Worm (Caenorhabditis elegans) whole organism, mixed stage, embryonic: ENCODE measurements around the gene M163.1.

Experiments
- M03D4.4 ChIP-seq: sonication (generic microtip); optimal IDR thresholded peaks from 2 replicates; lab custom pipeline; 2017; ENCODE audit warnings: mild to moderate bottlenecking, missing genetic modification characterization, missing compliant biosample characterization
- bed-3 ChIP-seq: fragments of 200-800 bp; sonication (Bioruptor generic); optimal IDR thresholded peaks from 3 replicates; lab custom pipeline; 2018; ENCODE audit warnings: mild to moderate bottlenecking, missing genetic modification characterization, moderate library complexity, missing compliant biosample characterization
- blmp-1 ChIP-seq: fragments of 150-350 bp; optimal IDR thresholded peaks from 2 replicates; lab custom pipeline; 2014; ENCODE audit warnings: missing biosample characterization, missing genetic modification characterization
- ceh-39 ChIP-seq: fragments of 150-350 bp; optimal IDR thresholded peaks from 2 replicates; lab custom pipeline; 2014; ENCODE audit warnings: missing biosample characterization, missing genetic modification characterization
- ceh-83 ChIP-seq: fragments of 200-800 bp; sonication (Bioruptor generic); optimal IDR thresholded peaks from 2 replicates; lab custom pipeline; 2018; ENCODE audit warnings: mild to moderate bottlenecking, missing genetic modification characterization, missing compliant biosample characterization
- ces-1 ChIP-seq: fragments of 150-350 bp; optimal IDR thresholded peaks from 2 replicates; lab custom pipeline; 2014; ENCODE audit warnings: missing biosample characterization, missing genetic modification reagents, missing genetic modification characterization
- cnd-1 ChIP-seq: fragments of 200-800 bp; sonication (Bioruptor generic); optimal IDR thresholded peaks from 2 replicates; lab custom pipeline; 2018; ENCODE audit warnings: mild to moderate bottlenecking, missing genetic modification characterization, missing compliant biosample characterization
- drap-1 ChIP-seq: fragments of 200-800 bp; sonication (Bioruptor generic); optimal IDR thresholded peaks from 3 replicates; lab custom pipeline; 2018; ENCODE audit warnings: mild to moderate bottlenecking, missing genetic modification characterization, missing compliant biosample characterization
- elt-1 ChIP-seq: sonication (generic microtip); optimal IDR thresholded peaks from 2 replicates; lab custom pipeline; 2017; ENCODE audit warnings: missing genetic modification characterization, mild to moderate bottlenecking, missing compliant biosample characterization, antibody characterized with exemption, moderate library complexity, borderline replicate concordance; ENCODE audit not compliant: insufficient read depth
- elt-3 ChIP-seq: fragments of 150-350 bp; optimal IDR thresholded peaks from 2 replicates; lab custom pipeline; 2014; ENCODE audit warnings: missing biosample characterization, missing genetic modification characterization
- ham-2 ChIP-seq: fragments of 200-800 bp; sonication (Bioruptor generic); optimal IDR thresholded peaks from 2 replicates; lab custom pipeline; 2018; ENCODE audit warnings: mild to moderate bottlenecking, missing genetic modification characterization, missing compliant biosample characterization
- hlh-1 ChIP-seq: fragments of 150-350 bp; optimal IDR thresholded peaks from 2 replicates; lab custom pipeline; 2014; ENCODE audit warnings: missing biosample characterization, missing genetic modification reagents, missing genetic modification characterization
- mab-5 ChIP-seq: fragments of 150-350 bp; optimal IDR thresholded peaks from 2 replicates; lab custom pipeline; 2014; ENCODE audit warnings: missing biosample characterization, missing genetic modification characterization
- mls-2 ChIP-seq: sonication (generic microtip); optimal IDR thresholded peaks from 2 replicates; lab custom pipeline; 2016; ENCODE audit warnings: mild to moderate bottlenecking, missing genetic modification characterization, moderate library complexity, missing compliant biosample characterization
- nhr-12 ChIP-seq: fragments of 150-350 bp; optimal IDR thresholded peaks from 2 replicates; lab custom pipeline; 2014; ENCODE audit warnings: missing biosample characterization, missing genetic modification characterization
- nhr-2 ChIP-seq: fragments of 150-350 bp; optimal IDR thresholded peaks from 2 replicates; lab custom pipeline; 2014; ENCODE audit warnings: missing biosample characterization, missing genetic modification characterization
- nhr-237 ChIP-seq: fragments of 150-350 bp; optimal IDR thresholded peaks from 2 replicates; lab custom pipeline; 2014; ENCODE audit warnings: missing biosample characterization, missing genetic modification characterization
- nhr-28 ChIP-seq: fragments of 150-350 bp; optimal IDR thresholded peaks from 2 replicates; lab custom pipeline; 2014; ENCODE audit warnings: missing biosample characterization, missing genetic modification characterization
- pha-4 ChIP-seq: fragments of 150-350 bp; optimal IDR thresholded peaks from 2 replicates; lab custom pipeline; 2018; ENCODE audit warnings: missing biosample characterization, missing genetic modification reagents, missing genetic modification characterization
- sem-2 ChIP-seq: fragments of 200-800 bp; sonication (Bioruptor generic); optimal IDR thresholded peaks from 2 replicates; lab custom pipeline; 2018; ENCODE audit warnings: mild to moderate bottlenecking, missing genetic modification characterization, missing compliant biosample characterization
- snpc-4 ChIP-seq: fragments of 150-350 bp; optimal IDR thresholded peaks from 2 replicates; lab custom pipeline; 2014; ENCODE audit warnings: missing biosample characterization, missing genetic modification characterization
- sptf-1 ChIP-seq: sonication (generic microtip); optimal IDR thresholded peaks from 2 replicates; lab custom pipeline; 2017; ENCODE audit warnings: mild to moderate bottlenecking, missing genetic modification characterization, moderate library complexity, missing compliant biosample characterization
- unc-120 ChIP-seq: sonication (generic microtip); optimal IDR thresholded peaks from 2 replicates; lab custom pipeline; 2017; ENCODE audit warnings: missing genetic modification characterization, missing compliant biosample characterization; ENCODE audit not compliant: poor library complexity, severe bottlenecking
- unc-39 ChIP-seq: fragments of 150-350 bp; optimal IDR thresholded peaks from 2 replicates; lab custom pipeline; 2014; ENCODE audit warnings: missing biosample characterization, missing genetic modification characterization
- zip-8 ChIP-seq: fragments of 150-350 bp; optimal IDR thresholded peaks from 2 replicates; lab custom pipeline; 2014; ENCODE audit warnings: missing biosample characterization, missing genetic modification characterization
- ztf-11 ChIP-seq: fragments of 150-350 bp; optimal IDR thresholded peaks from 2 replicates; lab custom pipeline; 2014; ENCODE audit warnings: missing biosample characterization, missing genetic modification characterization

Gene M163.1

DNA sequence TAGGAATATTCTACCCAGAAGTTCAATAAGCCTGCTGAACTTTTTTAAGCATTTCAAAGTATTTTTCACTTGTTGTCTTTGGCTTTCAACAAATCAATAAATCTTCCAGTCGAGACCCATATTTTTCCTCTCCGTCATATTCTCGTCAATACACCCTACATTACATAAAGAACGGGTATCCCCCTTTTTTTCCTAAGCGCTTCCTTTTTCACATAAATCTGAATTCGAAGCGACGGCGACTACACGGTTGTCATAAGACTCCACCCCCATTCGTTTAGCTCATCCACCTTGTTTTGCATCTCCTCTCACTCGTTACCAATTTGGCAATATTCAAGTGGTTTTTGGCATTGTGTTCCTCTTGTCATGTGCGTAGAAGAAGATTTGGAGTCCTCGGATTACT lies 34.3 kb downstream of the M163.1 start, which contains the start of gene M163.9:
Gene M163.9 (plus strand): TSS at position 301 of the 400 bp plus-strand sequence.
- TF ChIP-seq nhr-2 (tag; lab: Kevin White, UChicago): no peak

DNA sequence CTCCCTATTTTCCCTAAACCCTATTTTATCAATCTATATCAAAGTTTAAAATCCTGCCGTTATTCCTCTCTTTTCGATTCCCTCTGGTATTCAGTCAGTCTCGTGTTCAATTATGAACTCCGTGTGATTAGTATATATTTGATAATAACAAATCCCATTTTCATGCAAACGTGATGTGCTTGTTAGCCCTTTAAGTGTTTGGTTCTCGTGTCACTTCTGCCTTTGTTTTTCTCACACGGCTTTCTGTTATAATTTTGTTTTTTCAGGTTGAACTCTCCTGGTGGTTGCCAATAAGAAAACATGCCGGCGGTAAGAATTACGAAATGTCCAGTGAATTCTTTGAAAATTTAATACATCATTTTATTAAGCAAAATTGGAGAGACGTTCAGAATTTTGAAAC lies 37.1 kb downstream of the M163.1 start, which contains the start of gene M163.21:
Gene M163.21 (plus strand): TSS at position 301 of the 400 bp plus-strand sequence.
- no peak for TF ChIP-seq mab-5 (tag; lab: Kevin White, UChicago)

DNA sequence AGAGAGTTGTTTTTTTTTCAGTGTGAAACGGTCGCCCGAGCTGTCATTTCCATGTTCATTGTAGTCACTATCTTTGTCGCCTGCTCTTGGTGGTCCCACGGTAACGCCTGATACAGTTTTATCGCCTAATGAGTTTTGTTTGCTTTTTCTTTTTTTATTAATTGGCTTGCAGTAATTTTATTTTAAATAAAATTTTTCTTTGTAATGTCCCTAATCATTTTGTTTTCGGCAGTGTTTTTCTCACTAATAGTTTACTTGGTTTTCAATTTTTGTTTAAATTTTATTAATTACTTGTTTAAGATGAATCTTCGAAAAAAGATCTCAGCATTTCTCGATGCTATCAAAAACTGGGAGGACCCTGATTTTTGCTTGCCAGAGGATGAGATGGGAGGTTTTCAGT lies 38.0 kb downstream of the M163.1 start, which contains the start of gene M163.22:
Gene M163.22 (plus strand): TSS at position 301 of the 400 bp plus-strand sequence.
- TF ChIP-seq nhr-237 (tag; lab: Kevin White, UChicago) (no peak), drap-1 (no peak), unc-120 (tag; lab: Kevin White, UChicago) (no peak), elt-1 (no peak), hlh-1 (tag; lab: Kevin White, UChicago) (no peak), M03D4.4 (tag; lab: Kevin White, UChicago) (no peak), blmp-1 (tag; lab: Kevin White, UChicago) (no peak)
- TF ChIP-seq, all 35 proteins: peak for 0

DNA sequence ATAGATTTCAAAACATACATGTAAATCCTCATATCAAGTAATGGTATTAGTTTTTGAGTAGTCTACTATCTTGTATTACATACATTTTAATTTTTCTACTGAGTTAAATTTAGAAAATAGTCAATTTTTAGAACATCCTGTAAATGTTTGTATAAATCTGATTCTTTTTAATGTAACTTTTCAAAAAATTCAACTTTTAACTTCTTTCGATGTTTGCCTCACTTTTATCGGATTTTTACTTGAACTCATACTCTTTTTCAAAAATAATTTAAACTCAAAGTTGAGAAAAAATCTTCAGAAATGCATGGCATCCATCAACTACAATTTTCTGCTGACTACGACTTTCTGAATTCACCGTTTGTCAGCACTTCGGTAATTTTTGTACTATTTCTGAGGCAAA lies 39.1 kb downstream of the M163.1 start, which contains the start of gene M163.7:
Gene M163.7 (plus strand): TSS at position 301 of the 400 bp plus-strand sequence.
- TF ChIP-seq elt-3 (tag; lab: Kevin White, UChicago) (no peak), ham-2 (GFP tag; lab: Kevin White, UChicago) (no peak), nhr-12 (tag; lab: Kevin White, UChicago) (no peak), bed-3 (no peak), pha-4 (no peak), M03D4.4 (tag; lab: Kevin White, UChicago) (no peak), ceh-83 (GFP tag; lab: Kevin White, UChicago) (no peak), sptf-1 (tag; lab: Kevin White, UChicago) (no peak), sem-2 (GFP tag; lab: Kevin White, UChicago) (no peak), unc-120 (tag; lab: Kevin White, UChicago) (no peak), ces-1 (GFP tag; lab: Kevin White, UChicago) (no peak), snpc-4 (tag; lab: Kevin White, UChicago) (no peak), zip-8 (tag; lab: Kevin White, UChicago) (no peak), nhr-28 (tag; lab: Kevin White, UChicago) (no peak), hlh-1 (tag; lab: Kevin White, UChicago) (no peak), elt-1 (no peak), ceh-39 (tag; lab: Kevin White, UChicago) (no peak)
- TF ChIP-seq, all 35 proteins: peak for 0

DNA sequence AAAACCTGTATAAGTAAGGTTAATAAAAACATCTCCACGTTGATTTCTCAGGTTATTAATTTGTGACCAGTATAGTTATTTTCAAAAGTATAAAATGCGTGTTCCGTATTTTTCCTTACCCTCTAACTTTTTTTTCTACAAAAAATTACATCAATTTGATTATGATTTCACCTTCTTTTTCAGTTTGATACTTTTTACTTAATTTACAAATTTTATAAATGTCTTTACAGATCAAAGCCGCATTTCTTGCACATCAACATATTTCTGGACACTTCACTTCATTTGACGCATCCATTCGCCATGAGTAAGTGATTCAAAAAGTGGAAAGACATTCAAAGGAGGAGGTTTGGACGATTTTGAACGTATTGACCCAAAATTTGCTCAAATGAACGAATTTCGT lies 43.2 kb downstream of the M163.1 start, which contains the start of gene Y66C5A.2:
Gene Y66C5A.2 (plus strand): TSS at position 301 of the 400 bp plus-strand sequence.
- TF ChIP-seq mls-2 (tag; lab: Kevin White, UChicago): no peak
- no peak for TF ChIP-seq nhr-237 (tag; lab: Kevin White, UChicago)

DNA sequence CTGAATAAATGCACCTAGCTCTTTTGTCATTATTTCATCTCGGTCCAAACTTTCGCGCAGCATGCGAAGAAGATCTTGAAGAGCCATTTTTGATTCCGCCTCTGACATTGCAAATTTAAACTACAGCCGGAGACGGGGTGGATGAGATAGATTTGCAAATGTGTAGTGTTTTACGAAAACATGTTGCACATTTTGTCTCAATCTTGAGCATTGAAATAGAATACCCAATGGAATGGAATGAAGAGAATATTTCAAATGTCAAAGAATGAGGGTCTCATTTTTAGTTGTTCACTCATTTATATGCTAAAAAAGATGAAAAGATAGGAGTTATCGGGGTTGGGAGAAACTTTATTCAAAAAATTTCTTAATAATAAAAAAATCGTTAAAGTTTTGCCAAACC lies 48.2 kb downstream of the M163.1 start, which contains the start of gene Y66C5A.1:
Gene Y66C5A.1 (minus strand): TSS at position 101 of the 400 bp plus-strand sequence.
- TF ChIP-seq unc-120 (tag; lab: Kevin White, UChicago) (no peak), nhr-12 (tag; lab: Kevin White, UChicago) (no peak), mab-5 (tag; lab: Kevin White, UChicago) (no peak), ztf-11 (no peak)

DNA sequence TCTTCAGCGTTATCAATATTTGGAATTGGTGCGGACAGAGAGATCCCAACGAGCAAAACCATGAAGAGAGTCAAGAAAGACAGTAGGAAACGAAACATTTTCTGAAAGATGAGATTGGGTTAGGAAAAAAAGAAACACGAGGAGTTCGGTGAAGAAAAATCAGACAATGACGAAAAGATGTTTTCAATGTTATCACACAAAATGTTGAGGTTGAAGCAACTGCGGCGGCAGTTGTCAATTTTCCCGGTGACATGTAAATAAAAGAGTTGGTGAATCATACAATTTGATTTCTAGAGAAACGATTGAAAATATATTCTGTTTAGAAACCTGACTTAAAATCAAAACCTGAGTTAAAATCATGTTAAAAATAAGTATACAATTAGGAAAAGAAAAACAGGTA lies 49.9 kb downstream of the M163.1 start, which contains the start of gene F23D12.7:
Gene F23D12.7 (minus strand): TSS at position 101 of the 400 bp plus-strand sequence.
- TF ChIP-seq cnd-1 (tag; lab: Kevin White, UChicago) (no peak), unc-39 (no peak), elt-1 (no peak), hlh-1 (tag; lab: Kevin White, UChicago) (peak; percentile 52), ztf-11 (no peak)
- TF ChIP-seq, all 35 proteins: peak for 1
